Worm (Caenorhabditis elegans): Measurements from ENCODE around the gene F10E9.10.

ce11 chrIII:8318488-8318887, 1.6 kb downstream of the F10E9.10 start, which contains the start of gene sas-4:
- TF ChIP-seq pha-4 (GFP tag; IDR thresholded peaks at IDR 0.05) (no peak), pha-4 (tag; optimal IDR thresholded peaks at IDR 0.05) (no peak), nhr-77 (tag; optimal IDR thresholded peaks at IDR 0.05) (no peak), D1046.2 (GFP tag; IDR thresholded peaks at IDR 0.05) (no peak), mxl-3 (GFP tag; optimal IDR thresholded peaks at IDR 0.05) (no peak)

Data from whole organism, L4 larva.